Worm (Caenorhabditis elegans) whole organism, late embryonic: Measurements from ENCODE around the gene Y39B6A.33.
A peak's percentile ranks its signal among the peaks of the same experiment; 100 is the strongest.

Experiments used
- C38D4.7 ChIP-seq: fragments of 200-800 bp; sonication (Bioruptor generic); optimal IDR thresholded peaks from 2 replicates; lab custom pipeline; 2018; ENCODE audit warnings: mild to moderate bottlenecking, missing genetic modification characterization, moderate library complexity, missing compliant biosample characterization
- K02D7.2 ChIP-seq: sonication (generic microtip); optimal IDR thresholded peaks from 2 replicates; lab custom pipeline; 2017; ENCODE audit warnings: mild to moderate bottlenecking, missing genetic modification characterization, missing compliant biosample characterization
- K09A11.1 ChIP-seq: sonication (generic microtip); optimal IDR thresholded peaks from 2 replicates; lab custom pipeline; 2017; ENCODE audit warnings: antibody characterized with exemption, mild to moderate bottlenecking, missing genetic modification characterization, missing compliant biosample characterization; ENCODE audit not compliant: insufficient read depth
- T23F11.4 ChIP-seq: fragments of 200-800 bp; sonication (Bioruptor generic); optimal IDR thresholded peaks from 2 replicates; lab custom pipeline; 2018; ENCODE audit warnings: mild to moderate bottlenecking, missing genetic modification characterization, missing compliant biosample characterization
- ama-1 ChIP-seq: fragments of 150-350 bp; optimal IDR thresholded peaks from 2 replicates; lab custom pipeline; 2014
- ceh-2 ChIP-seq: sonication (generic microtip); optimal IDR thresholded peaks from 2 replicates; lab custom pipeline; 2016; ENCODE audit warnings: missing genotype, missing genetic modification characterization, missing compliant biosample characterization
- ceh-22 ChIP-seq: sonication (generic microtip); optimal IDR thresholded peaks from 2 replicates; lab custom pipeline; 2017; ENCODE audit warnings: missing biosample characterization, missing genetic modification characterization
- ceh-24 ChIP-seq: sonication (generic microtip); optimal IDR thresholded peaks from 2 replicates; lab custom pipeline; 2016; ENCODE audit warnings: mild to moderate bottlenecking, missing genetic modification characterization, missing compliant biosample characterization
- ceh-30 ChIP-seq: fragments of 150-350 bp; optimal IDR thresholded peaks from 2 replicates; lab custom pipeline; 2014; ENCODE audit warnings: missing biosample characterization, missing genetic modification characterization
- ceh-48 ChIP-seq: sonication (generic microtip); optimal IDR thresholded peaks from 2 replicates; lab custom pipeline; 2016; ENCODE audit warnings: missing genetic modification characterization, inconsistent platforms, missing compliant biosample characterization
- che-1 ChIP-seq: sonication (generic microtip); optimal IDR thresholded peaks from 2 replicates; lab custom pipeline; 2016; ENCODE audit warnings: mild to moderate bottlenecking, missing genetic modification characterization, missing compliant biosample characterization
- dmd-4 ChIP-seq: sonication (generic microtip); optimal IDR thresholded peaks from 2 replicates; lab custom pipeline; 2016; ENCODE audit warnings: borderline replicate concordance, missing genetic modification characterization, missing compliant biosample characterization
- elt-2 ChIP-seq: sonication (generic microtip); optimal IDR thresholded peaks from 2 replicates; lab custom pipeline; 2016; ENCODE audit warnings: missing genetic modification reagents, missing genetic modification characterization, missing compliant biosample characterization
- eyg-1 ChIP-seq: sonication (generic microtip); optimal IDR thresholded peaks from 2 replicates; lab custom pipeline; 2016; ENCODE audit warnings: missing genotype, missing genetic modification characterization, missing compliant biosample characterization
- fkh-6 ChIP-seq: sonication (generic microtip); optimal IDR thresholded peaks from 2 replicates; lab custom pipeline; 2016; ENCODE audit warnings: missing genetic modification characterization, missing compliant biosample characterization
- hlh-13 ChIP-seq: fragments of 200-800 bp; sonication (Bioruptor generic); optimal IDR thresholded peaks from 2 replicates; lab custom pipeline; 2018; ENCODE audit warnings: mild to moderate bottlenecking, missing genetic modification characterization, missing compliant biosample characterization
- hlh-30 ChIP-seq: sonication (generic microtip); optimal IDR thresholded peaks from 2 replicates; lab custom pipeline; 2017; ENCODE audit warnings: antibody characterized with exemption, missing genetic modification characterization, missing compliant biosample characterization; ENCODE audit not compliant: insufficient read depth
- lim-6 ChIP-seq: sonication (generic microtip); optimal IDR thresholded peaks from 2 replicates; lab custom pipeline; 2016; ENCODE audit warnings: missing genetic modification characterization, missing compliant biosample characterization
- lin-11 ChIP-seq: fragments of 200-800 bp; sonication (Bioruptor generic); optimal IDR thresholded peaks from 2 replicates; lab custom pipeline; 2018; ENCODE audit warnings: mild to moderate bottlenecking, missing genetic modification characterization, missing compliant biosample characterization
- madf-2 ChIP-seq: sonication (generic microtip); optimal IDR thresholded peaks from 2 replicates; lab custom pipeline; 2017; ENCODE audit warnings: missing genetic modification characterization, missing compliant biosample characterization
- mec-3 ChIP-seq: sonication (generic microtip); optimal IDR thresholded peaks from 2 replicates; lab custom pipeline; 2016; ENCODE audit warnings: borderline replicate concordance, missing genetic modification characterization, missing compliant biosample characterization
- nfya-1 ChIP-seq: sonication (generic microtip); optimal IDR thresholded peaks from 2 replicates; lab custom pipeline; 2017; ENCODE audit warnings: missing genetic modification characterization, mild to moderate bottlenecking, missing compliant biosample characterization, antibody characterized with exemption, moderate library complexity
- nhr-11 ChIP-seq: fragments of 150-350 bp; optimal IDR thresholded peaks from 2 replicates; lab custom pipeline; 2014; ENCODE audit warnings: missing biosample characterization, missing genetic modification characterization
- npax-4 ChIP-seq: sonication (generic microtip); optimal IDR thresholded peaks from 2 replicates; lab custom pipeline; 2016; ENCODE audit warnings: missing genetic modification characterization, missing compliant biosample characterization
- pax-1 ChIP-seq: fragments of 150-350 bp; optimal IDR thresholded peaks from 2 replicates; lab custom pipeline; 2014; ENCODE audit warnings: missing biosample characterization, missing genetic modification characterization
- pha-2 ChIP-seq: sonication (generic microtip); optimal IDR thresholded peaks from 2 replicates; lab custom pipeline; 2017; ENCODE audit warnings: mild to moderate bottlenecking, missing genetic modification characterization, missing compliant biosample characterization
- pha-4 ChIP-seq: fragments of 150-350 bp; optimal IDR thresholded peaks from 2 replicates; lab custom pipeline; 2018; ENCODE audit warnings: missing biosample characterization, missing genetic modification reagents, missing genetic modification characterization
- sox-4 ChIP-seq: sonication (generic microtip); optimal IDR thresholded peaks from 2 replicates; lab custom pipeline; 2017; ENCODE audit warnings: mild to moderate bottlenecking, missing genetic modification characterization, inconsistent platforms, missing compliant biosample characterization
- syd-9 ChIP-seq: sonication (generic microtip); optimal IDR thresholded peaks from 2 replicates; lab custom pipeline; 2016; ENCODE audit warnings: mild to moderate bottlenecking, missing genetic modification characterization, moderate library complexity, missing compliant biosample characterization
- unc-3 ChIP-seq, 2 experiments: fragments of 200-800 bp in 1 of 2; sonication (Bioruptor generic) in 1 of 2; sonication (generic microtip) in 1 of 2; conservative IDR thresholded peaks in 1 of 2; optimal IDR thresholded peaks in 1 of 2; 2 replicates each; pipeline versions ENCODE4 v1.3.6 to Lab custom; 2016 to 2022; ENCODE audit warnings: missing compliant biosample characterization in 2 of 2, missing genetic modification characterization in 2 of 2, missing genetic modification reagents in 1 of 2
- unc-55 ChIP-seq: sonication (generic microtip); optimal IDR thresholded peaks from 2 replicates; lab custom pipeline; 2017; ENCODE audit warnings: missing biosample characterization, missing genetic modification reagents, missing genetic modification characterization
- unc-86 ChIP-seq: sonication (generic microtip); optimal IDR thresholded peaks from 2 replicates; lab custom pipeline; 2016; ENCODE audit warnings: missing genetic modification characterization, missing compliant biosample characterization
- ztf-16 ChIP-seq: sonication (generic microtip); optimal IDR thresholded peaks from 2 replicates; lab custom pipeline; 2017; ENCODE audit warnings: missing genetic modification characterization, missing compliant biosample characterization

Gene Y39B6A.33

ce11 chrV:18990958-18991357, 10.8 kb upstream of the Y39B6A.33 start:
- no peak for TF ChIP-seq unc-3 (GFP tag; conservative IDR thresholded peaks at IDR 0.05; lab: Robert Waterston, UW)
- no peak for TF ChIP-seq unc-3 (tag; optimal IDR thresholded peaks at IDR 0.05; lab: Kevin White, UChicago)
- TF ChIP-seq ceh-24 (tag; lab: Kevin White, UChicago), result no peak
- no peak for TF ChIP-seq nhr-11 (tag; lab: Kevin White, UChicago)
- TF ChIP-seq hlh-30 (tag; lab: Kevin White, UChicago), result no peak
- no peak for TF ChIP-seq pax-1
- TF ChIP-seq unc-55 (GFP tag; lab: Kevin White, UChicago), result no peak
- no peak for TF ChIP-seq lin-11
- TF ChIP-seq madf-2 (tag; lab: Kevin White, UChicago), result no peak
- TF ChIP-seq unc-86, result no peak
- TF ChIP-seq npax-4 (tag; lab: Kevin White, UChicago), result no peak
- TF ChIP-seq fkh-6 (tag; lab: Kevin White, UChicago), result no peak
- TF ChIP-seq dmd-4 (tag; lab: Kevin White, UChicago), result no peak
- TF ChIP-seq sox-4, result no peak
- TF ChIP-seq che-1 (tag; lab: Kevin White, UChicago), result no peak
- no peak for TF ChIP-seq ceh-30 (tag; lab: Kevin White, UChicago)
- no peak for TF ChIP-seq K09A11.1 (tag; lab: Kevin White, UChicago)
- TF ChIP-seq mec-3 (tag; lab: Kevin White, UChicago), result no peak

DNA sequence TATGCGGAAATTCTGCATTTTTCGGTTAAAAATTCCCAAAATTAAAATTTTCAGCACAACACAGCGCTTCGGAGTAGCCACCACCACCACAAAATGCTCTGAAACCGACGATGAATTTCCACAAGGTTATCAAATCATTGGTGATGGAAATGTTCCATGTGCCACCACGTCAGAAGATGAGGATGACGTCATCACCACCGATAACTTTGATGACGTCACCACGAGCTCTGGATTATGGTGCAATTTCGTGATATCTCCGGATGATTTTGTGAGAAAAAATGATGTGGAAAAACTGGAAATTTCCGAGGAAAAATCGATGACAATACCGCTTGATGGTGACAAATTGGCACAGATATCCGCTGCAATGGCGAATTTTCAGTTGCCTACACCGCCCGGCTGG, 8.7 kb upstream of the Y39B6A.33 start:
- TF ChIP-seq elt-2 (tag; lab: Kevin White, UChicago), result no peak
- no peak for TF ChIP-seq ama-1 (lab: Kevin White, UChicago)
- no peak for TF ChIP-seq madf-2 (tag; lab: Kevin White, UChicago)
- no peak for TF ChIP-seq T23F11.4 (GFP tag; lab: Kevin White, UChicago)
- TF ChIP-seq hlh-13 (GFP tag; lab: Kevin White, UChicago), result no peak
- TF ChIP-seq unc-55 (GFP tag; lab: Kevin White, UChicago), result no peak
- TF ChIP-seq hlh-30 (tag; lab: Kevin White, UChicago), result no peak
- no peak for TF ChIP-seq sox-4
- no peak for TF ChIP-seq nfya-1 (tag; lab: Kevin White, UChicago)
- TF ChIP-seq che-1 (tag; lab: Kevin White, UChicago), result no peak
- TF ChIP-seq eyg-1 (tag; lab: Kevin White, UChicago), result no peak
- TF ChIP-seq fkh-6 (tag; lab: Kevin White, UChicago), result no peak

ce11 chrV:18993535-18993990, 8.2 kb upstream of the Y39B6A.33 start, which contains the start of gene gtf-2F2:
TSS of gene gtf-2F2 (plus strand) at chrV:18993940.
- TF ChIP-seq hlh-30 (tag; lab: Kevin White, UChicago), result no peak
- no peak for TF ChIP-seq ztf-16 (tag; lab: Kevin White, UChicago)
- TF ChIP-seq pax-1, result no peak
- peak; percentile 74 for TF ChIP-seq ceh-48 (tag; lab: Kevin White, UChicago)
- no peak for TF ChIP-seq pha-4 (tag; lab: Kevin White, UChicago)

DNA sequence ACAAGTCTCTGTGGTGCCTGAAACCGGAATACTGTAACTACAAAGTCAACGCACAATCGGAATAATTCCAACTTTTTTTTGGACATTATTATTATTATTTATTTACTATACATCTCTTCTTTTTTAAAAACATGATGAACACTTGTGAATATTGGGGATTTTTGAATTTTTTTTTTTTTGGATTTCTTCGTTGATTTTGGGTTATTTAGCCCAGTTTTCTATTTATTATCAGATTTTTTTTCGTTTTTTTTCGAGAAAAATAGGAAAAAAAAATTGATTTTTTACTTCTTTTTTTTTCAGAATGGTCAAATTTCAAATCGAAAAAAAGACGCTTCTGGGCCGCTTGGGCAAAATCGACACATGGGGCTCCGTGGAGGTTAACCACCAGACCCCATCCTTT, 3.7 kb upstream of the Y39B6A.33 start, which contains the start of gene tgt-2:
Gene tgt-2 (plus strand): TSS at position 301 of the 400 bp plus-strand sequence.
- TF ChIP-seq dmd-4 (tag; lab: Kevin White, UChicago) (no peak), syd-9 (tag; lab: Kevin White, UChicago) (no peak), pha-2 (no peak), ceh-22 (tag; lab: Kevin White, UChicago) (no peak), npax-4 (tag; lab: Kevin White, UChicago) (no peak), K09A11.1 (tag; lab: Kevin White, UChicago) (no peak), ceh-2 (no peak), C38D4.7 (GFP tag; lab: Kevin White, UChicago) (no peak), mec-3 (tag; lab: Kevin White, UChicago) (no peak), eyg-1 (tag; lab: Kevin White, UChicago) (no peak), nhr-11 (tag; lab: Kevin White, UChicago) (no peak), lim-6 (tag; lab: Kevin White, UChicago) (no peak), K02D7.2 (tag; lab: Kevin White, UChicago) (no peak)
